Worm (Caenorhabditis elegans): ENCODE data around the gene F58E2.4.

DNA sequence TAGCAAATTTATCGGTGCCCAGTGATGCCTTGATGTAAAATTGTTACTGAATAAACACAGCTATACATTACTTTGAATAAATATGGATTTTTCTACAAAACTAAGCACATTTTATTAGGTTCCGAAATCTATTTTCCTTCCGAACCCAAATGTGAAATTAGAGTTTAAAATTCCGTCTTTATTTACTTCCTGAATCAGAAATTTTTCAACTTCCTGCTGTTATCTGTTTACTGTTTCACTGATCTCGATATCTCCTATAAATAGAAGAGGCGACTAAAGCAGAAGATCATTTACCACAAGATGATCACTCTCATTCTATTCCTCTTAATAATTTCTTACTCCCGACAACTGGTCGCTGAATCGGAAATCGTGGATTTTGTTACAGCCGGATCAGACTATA lies 6.6 kb downstream of the F58E2.4 start, which contains the start of gene F58E2.2:
- TF ChIP-seq snpc-4 (tag; optimal IDR thresholded peaks at IDR 0.05) (no peak), nhr-12 (tag; optimal IDR thresholded peaks at IDR 0.05) (no peak), nhr-2 (tag; optimal IDR thresholded peaks at IDR 0.05) (no peak), nhr-76 (tag; optimal IDR thresholded peaks at IDR 0.05) (no peak), elt-3 (tag; optimal IDR thresholded peaks at IDR 0.05) (no peak)

Measured in whole organism, mixed stage, embryonic.